Worm (Caenorhabditis elegans) whole organism, L3 larva: Measurements from ENCODE around the gene F32D8.11.

Source experiments
- R02D3.7 ChIP-seq: fragments of 150-350 bp; optimal IDR thresholded peaks from 2 replicates; lab custom pipeline; 2014; ENCODE audit warnings: missing biosample characterization, missing genetic modification characterization
- ZK546.5 ChIP-seq: sonication (generic microtip); optimal IDR thresholded peaks from 2 replicates; lab custom pipeline; 2017; ENCODE audit warnings: missing biosample characterization, missing genetic modification characterization
- aly-2 ChIP-seq: fragments of 150-350 bp; optimal IDR thresholded peaks from 2 replicates; lab custom pipeline; 2014; ENCODE audit warnings: missing biosample characterization, missing genetic modification characterization
- ama-1 ChIP-seq: fragments of 150-350 bp; optimal IDR thresholded peaks from 2 replicates; lab custom pipeline; 2018
- ceh-16 ChIP-seq: sonication (generic microtip); optimal IDR thresholded peaks from 2 replicates; lab custom pipeline; 2017; ENCODE audit warnings: missing biosample characterization, missing genetic modification characterization
- ceh-28 ChIP-seq: fragments of 150-350 bp; optimal IDR thresholded peaks from 2 replicates; lab custom pipeline; 2014; ENCODE audit warnings: missing biosample characterization, missing genetic modification reagents, missing genetic modification characterization
- ceh-82 ChIP-seq: fragments of 150-350 bp; optimal IDR thresholded peaks from 2 replicates; lab custom pipeline; 2014; ENCODE audit warnings: missing biosample characterization, missing genetic modification characterization
- ceh-9 ChIP-seq: sonication (generic microtip); optimal IDR thresholded peaks from 2 replicates; lab custom pipeline; 2018; ENCODE audit warnings: missing biosample characterization, missing genetic modification characterization
- daf-12 ChIP-seq: fragments of 150-350 bp; optimal IDR thresholded peaks from 2 replicates; lab custom pipeline; 2014; ENCODE audit warnings: missing biosample characterization, missing genetic modification reagents, missing genetic modification characterization
- egl-27 ChIP-seq: sonication (generic microtip); optimal IDR thresholded peaks from 4 replicates; lab custom pipeline; 2017; ENCODE audit warnings: missing biosample characterization, missing genetic modification reagents, missing genetic modification characterization
- egl-5 ChIP-seq: fragments of 150-350 bp; optimal IDR thresholded peaks from 2 replicates; lab custom pipeline; 2017; ENCODE audit warnings: missing biosample characterization, missing genetic modification reagents, missing genetic modification characterization, inconsistent platforms
- elt-1 ChIP-seq: fragments of 150-350 bp; optimal IDR thresholded peaks from 2 replicates; lab custom pipeline; 2014; ENCODE audit warnings: missing biosample characterization, missing genetic modification characterization
- elt-2 ChIP-seq: sonication (generic microtip); optimal IDR thresholded peaks from 2 replicates; lab custom pipeline; 2016; ENCODE audit warnings: missing genetic modification reagents, mild to moderate bottlenecking, missing genetic modification characterization, missing compliant biosample characterization
- elt-3 ChIP-seq, 3 experiments: fragments of 150-350 bp in 1 of 3; sonication (generic microtip) in 2 of 3; optimal IDR thresholded peaks; 2 replicates in 2 of 3; 4 replicates in 1 of 3; lab custom pipeline; 2014 to 2017; ENCODE audit warnings: missing biosample characterization in 3 of 3, missing genetic modification characterization in 3 of 3
- eor-1 ChIP-seq, 2 experiments: fragments of 150-350 bp; optimal IDR thresholded peaks; 2 replicates each; lab custom pipeline; 2014 to 2018; ENCODE audit warnings: missing biosample characterization in 2 of 2, missing genetic modification characterization in 2 of 2
- fkh-10 ChIP-seq: sonication (generic microtip); optimal IDR thresholded peaks from 2 replicates; lab custom pipeline; 2017; ENCODE audit warnings: missing biosample characterization, missing genetic modification reagents, missing genetic modification characterization
- fkh-2 ChIP-seq: fragments of 150-350 bp; optimal IDR thresholded peaks from 2 replicates; lab custom pipeline; 2014; ENCODE audit warnings: missing biosample characterization, missing genetic modification reagents, missing genetic modification characterization
- fos-1 ChIP-seq: fragments of 150-350 bp; optimal IDR thresholded peaks from 2 replicates; lab custom pipeline; 2014; ENCODE audit warnings: missing biosample characterization, missing genetic modification characterization
- hmg-11 ChIP-seq: sonication (generic microtip); optimal IDR thresholded peaks from 2 replicates; lab custom pipeline; 2016; ENCODE audit warnings: missing genetic modification characterization, missing compliant biosample characterization
- jun-1 ChIP-seq: fragments of 150-350 bp; optimal IDR thresholded peaks from 2 replicates; lab custom pipeline; 2014; ENCODE audit warnings: missing biosample characterization, missing genetic modification reagents, missing genetic modification characterization
- lin-15B ChIP-seq: fragments of 150-350 bp; optimal IDR thresholded peaks from 2 replicates; lab custom pipeline; 2014; ENCODE audit warnings: missing biosample characterization, missing genetic modification characterization
- lin-39 ChIP-seq: fragments of 150-350 bp; optimal IDR thresholded peaks from 2 replicates; lab custom pipeline; 2018; ENCODE audit warnings: missing biosample characterization, missing genetic modification reagents, missing genetic modification characterization
- lsy-12 ChIP-seq: sonication (generic microtip); optimal IDR thresholded peaks from 2 replicates; lab custom pipeline; 2016; ENCODE audit warnings: mild to moderate bottlenecking, missing genetic modification characterization, missing compliant biosample characterization
- mdl-1 ChIP-seq: fragments of 150-350 bp; optimal IDR thresholded peaks from 2 replicates; lab custom pipeline; 2014; ENCODE audit warnings: missing biosample characterization, missing genetic modification characterization
- mml-1 ChIP-seq: fragments of 150-350 bp; sonication (generic microtip); optimal IDR thresholded peaks from 3 replicates; lab custom pipeline; 2014; ENCODE audit warnings: missing biosample characterization, missing genetic modification characterization
- nfya-1 ChIP-seq: sonication (generic microtip); optimal IDR thresholded peaks from 2 replicates; lab custom pipeline; 2017; ENCODE audit warnings: missing genetic modification characterization, mild to moderate bottlenecking, missing compliant biosample characterization, antibody characterized with exemption, moderate library complexity; ENCODE audit not compliant: insufficient read depth
- nhr-11 ChIP-seq: fragments of 150-350 bp; optimal IDR thresholded peaks from 2 replicates; lab custom pipeline; 2014; ENCODE audit warnings: missing biosample characterization, missing genetic modification characterization
- nhr-12 ChIP-seq: fragments of 150-350 bp; optimal IDR thresholded peaks from 2 replicates; lab custom pipeline; 2014; ENCODE audit warnings: missing biosample characterization, missing genetic modification characterization
- nhr-23 ChIP-seq: fragments of 150-350 bp; optimal IDR thresholded peaks from 2 replicates; lab custom pipeline; 2014; ENCODE audit warnings: missing biosample characterization, missing genetic modification reagents, missing genetic modification characterization
- nhr-237 ChIP-seq: fragments of 150-350 bp; optimal IDR thresholded peaks from 2 replicates; lab custom pipeline; 2014; ENCODE audit warnings: missing biosample characterization, missing genetic modification characterization
- nhr-25 ChIP-seq: sonication (generic microtip); optimal IDR thresholded peaks from 2 replicates; lab custom pipeline; 2017; ENCODE audit warnings: missing biosample characterization, missing genetic modification characterization
- nhr-28 ChIP-seq: fragments of 150-350 bp; optimal IDR thresholded peaks from 2 replicates; lab custom pipeline; 2014; ENCODE audit warnings: missing biosample characterization, missing genetic modification characterization
- nhr-43 ChIP-seq: sonication (generic microtip); optimal IDR thresholded peaks from 2 replicates; lab custom pipeline; 2016; ENCODE audit warnings: mild to moderate bottlenecking, missing genetic modification characterization, missing compliant biosample characterization; ENCODE audit not compliant: poor library complexity, severe bottlenecking
- nhr-67 ChIP-seq: fragments of 150-350 bp; optimal IDR thresholded peaks from 2 replicates; lab custom pipeline; 2014; ENCODE audit warnings: missing biosample characterization, missing genetic modification characterization
- nhr-76 ChIP-seq: fragments of 150-350 bp; sonication (generic microtip); optimal IDR thresholded peaks from 5 replicates; lab custom pipeline; 2014; ENCODE audit warnings: missing biosample characterization, missing genetic modification characterization
- nhr-77 ChIP-seq: fragments of 150-350 bp; optimal IDR thresholded peaks from 2 replicates; lab custom pipeline; 2014; ENCODE audit warnings: missing biosample characterization, missing genetic modification characterization
- pha-4 ChIP-seq: fragments of 150-350 bp; optimal IDR thresholded peaks from 2 replicates; lab custom pipeline; 2014; ENCODE audit warnings: missing biosample characterization, missing genetic modification reagents, missing genetic modification characterization
- pqm-1 ChIP-seq: fragments of 150-350 bp; optimal IDR thresholded peaks from 2 replicates; lab custom pipeline; 2017; ENCODE audit warnings: missing biosample characterization, missing genetic modification characterization, inconsistent platforms
- sea-2 ChIP-seq: fragments of 150-350 bp; sonication (generic microtip); optimal IDR thresholded peaks from 4 replicates; lab custom pipeline; 2014; ENCODE audit warnings: missing biosample characterization, missing genetic modification reagents, missing genetic modification characterization
- skn-1 ChIP-seq: fragments of 150-350 bp; optimal IDR thresholded peaks from 2 replicates; lab custom pipeline; 2014; ENCODE audit warnings: missing biosample characterization, missing genetic modification characterization
- snpc-4 ChIP-seq: fragments of 150-350 bp; optimal IDR thresholded peaks from 2 replicates; lab custom pipeline; 2014; ENCODE audit warnings: missing biosample characterization, missing genetic modification characterization
- tbx-2 ChIP-seq: sonication (generic microtip); optimal IDR thresholded peaks from 2 replicates; lab custom pipeline; 2016; ENCODE audit warnings: mild to moderate bottlenecking, missing genetic modification characterization, missing compliant biosample characterization
- unc-39 ChIP-seq: sonication (generic microtip); optimal IDR thresholded peaks from 4 replicates; lab custom pipeline; 2017; ENCODE audit warnings: missing biosample characterization, missing genetic modification characterization
- unc-62 ChIP-seq: fragments of 150-350 bp; sonication (generic microtip); optimal IDR thresholded peaks from 4 replicates; lab custom pipeline; 2014; ENCODE audit warnings: missing biosample characterization, missing genetic modification reagents, missing genetic modification characterization
- zag-1 ChIP-seq: fragments of 150-350 bp; optimal IDR thresholded peaks from 2 replicates; lab custom pipeline; 2014; ENCODE audit warnings: missing biosample characterization, missing genetic modification characterization
- ztf-11 ChIP-seq: fragments of 150-350 bp; optimal IDR thresholded peaks from 2 replicates; lab custom pipeline; 2014; ENCODE audit warnings: missing biosample characterization, missing genetic modification characterization
- ztf-4 ChIP-seq: fragments of 150-350 bp; optimal IDR thresholded peaks from 2 replicates; lab custom pipeline; 2014; ENCODE audit warnings: missing biosample characterization, missing genetic modification characterization

F32D8.11 gene

ce11 chrV:10860526-10861037 is 28.4 kb downstream of the F32D8.11 start:
- peak; percentile 65 for TF ChIP-seq elt-1 (tag; lab: Kevin White, UChicago)
- TF ChIP-seq nhr-25: peak; percentile 20
- TF ChIP-seq unc-62 (GFP tag; lab: Kevin White, UChicago): peak; percentile 69
- TF ChIP-seq nfya-1 (tag; lab: Kevin White, UChicago): no peak

- TF ChIP-seq ceh-82 (no peak), tbx-2 (no peak), R02D3.7 (tag; lab: Kevin White, UChicago) (no peak), nfya-1 (tag; lab: Kevin White, UChicago) (no peak), pqm-1 (tag; lab: Kevin White, UChicago) (peak; percentile 88), ZK546.5 (no peak), nhr-11 (no peak), jun-1 (tag; lab: Kevin White, UChicago) (no peak), ztf-4 (tag; lab: Kevin White, UChicago) (no peak), lsy-12 (no peak), nhr-77 (tag; lab: Kevin White, UChicago) (no peak), elt-3 (tag; optimal IDR thresholded peaks at IDR 0.05; lab: Kevin White, UChicago) (peak in 2 of 3 experiments; percentile 44 to 46), eor-1 (tag; optimal IDR thresholded peaks at IDR 0.05; lab: Kevin White, UChicago) (no peak), unc-62 (GFP tag; lab: Kevin White, UChicago) (no peak), ztf-11 (tag; lab: Kevin White, UChicago) (no peak), nhr-12 (tag; lab: Kevin White, UChicago) (no peak), skn-1 (tag; lab: Kevin White, UChicago) (no peak), sea-2 (no peak), nhr-67 (tag; lab: Kevin White, UChicago) (no peak), nhr-237 (tag; lab: Kevin White, UChicago) (no peak), elt-2 (tag; lab: Kevin White, UChicago) (peak; percentile 72), egl-27 (tag; lab: Kevin White, UChicago) (no peak), unc-39 (tag; lab: Kevin White, UChicago) (no peak), aly-2 (no peak), fos-1 (tag; lab: Kevin White, UChicago) (no peak), nhr-28 (tag; lab: Kevin White, UChicago) (no peak), zag-1 (tag; lab: Kevin White, UChicago) (no peak), nhr-23 (tag; lab: Kevin White, UChicago) (peak; percentile 32), nhr-76 (no peak), ceh-9 (tag; lab: Kevin White, UChicago) (no peak), ama-1 (no peak), ceh-28 (tag; lab: Kevin White, UChicago) (no peak), nhr-43 (tag; lab: Kevin White, UChicago) (peak; percentile 35), fkh-2 (no peak), mdl-1 (tag; lab: Kevin White, UChicago) (peak; percentile 33), nhr-25 (peak; percentile 33), ceh-16 (tag; lab: Kevin White, UChicago) (no peak), snpc-4 (tag; lab: Kevin White, UChicago) (no peak), lin-39 (tag; lab: Kevin White, UChicago) (no peak), pha-4 (tag; lab: Kevin White, UChicago) (no peak), mml-1 (tag; lab: Kevin White, UChicago) (no peak), lin-15B (tag; lab: Kevin White, UChicago) (no peak), daf-12 (tag; lab: Kevin White, UChicago) (no peak), egl-5 (tag; lab: Kevin White, UChicago) (no peak), hmg-11 (no peak), elt-1 (tag; lab: Kevin White, UChicago) (no peak), fkh-10 (GFP tag; lab: Kevin White, UChicago) (no peak)
Measured at ce11 chrV:10859775-10860174, 29.2 kb downstream of the F32D8.11 start.
